Worm (Caenorhabditis elegans) whole organism, L2 larva: ENCODE data around the gene B0361.9.
A peak's percentile ranks its signal among the peaks of the same experiment; 100 is the strongest.

Experiments used
- C34F6.9 ChIP-seq: fragments of 150-350 bp; optimal IDR thresholded peaks from 2 replicates; lab custom pipeline; 2014; ENCODE audit warnings: missing biosample characterization, missing genetic modification characterization
- F13H6.1 ChIP-seq: sonication (generic microtip); optimal IDR thresholded peaks from 2 replicates; lab custom pipeline; 2016; ENCODE audit warnings: missing genetic modification characterization, missing compliant biosample characterization
- R02D3.7 ChIP-seq: fragments of 150-350 bp; optimal IDR thresholded peaks from 2 replicates; lab custom pipeline; 2014; ENCODE audit warnings: missing biosample characterization, missing genetic modification characterization
- Y55F3AM.14 ChIP-seq: fragments of 200-800 bp; sonication (Bioruptor generic); optimal IDR thresholded peaks from 2 replicates; lab custom pipeline; 2018; ENCODE audit warnings: mild to moderate bottlenecking, missing genetic modification characterization, missing compliant biosample characterization
- ZK546.5 ChIP-seq: sonication (generic microtip); optimal IDR thresholded peaks from 2 replicates; lab custom pipeline; 2017; ENCODE audit warnings: missing biosample characterization, missing genetic modification characterization
- alr-1 ChIP-seq: fragments of 150-350 bp; optimal IDR thresholded peaks from 2 replicates; lab custom pipeline; 2014; ENCODE audit warnings: missing biosample characterization, missing genetic modification characterization
- aly-2 ChIP-seq: fragments of 150-350 bp; optimal IDR thresholded peaks from 2 replicates; lab custom pipeline; 2014; ENCODE audit warnings: missing biosample characterization, missing genetic modification characterization
- ama-1 ChIP-seq: fragments of 150-350 bp; optimal IDR thresholded peaks from 2 replicates; lab custom pipeline; 2018; ENCODE audit warnings: inconsistent platforms
- blmp-1 ChIP-seq: sonication (generic microtip); optimal IDR thresholded peaks from 2 replicates; lab custom pipeline; 2017; ENCODE audit warnings: missing genetic modification characterization, mild to moderate bottlenecking, missing compliant biosample characterization, antibody characterized with exemption, moderate library complexity; ENCODE audit not compliant: insufficient read depth
- ceh-16 ChIP-seq: fragments of 150-350 bp; optimal IDR thresholded peaks from 2 replicates; lab custom pipeline; 2014; ENCODE audit warnings: missing biosample characterization, missing genetic modification characterization
- ceh-82 ChIP-seq: fragments of 150-350 bp; optimal IDR thresholded peaks from 2 replicates; lab custom pipeline; 2014; ENCODE audit warnings: missing biosample characterization, missing genetic modification characterization
- crh-2 ChIP-seq: sonication (generic microtip); optimal IDR thresholded peaks from 2 replicates; lab custom pipeline; 2017; ENCODE audit warnings: missing biosample characterization, missing genetic modification characterization
- dmd-4 ChIP-seq: sonication (generic microtip); optimal IDR thresholded peaks from 2 replicates; lab custom pipeline; 2017; ENCODE audit warnings: missing biosample characterization, missing genetic modification characterization
- egl-27 ChIP-seq: sonication (generic microtip); optimal IDR thresholded peaks from 3 replicates; lab custom pipeline; 2017; ENCODE audit warnings: missing biosample characterization, missing genetic modification reagents, missing genetic modification characterization
- elt-1 ChIP-seq: fragments of 150-350 bp; optimal IDR thresholded peaks from 2 replicates; lab custom pipeline; 2014; ENCODE audit warnings: missing biosample characterization, missing genetic modification characterization
- elt-3 ChIP-seq: sonication (generic microtip); optimal IDR thresholded peaks from 2 replicates; lab custom pipeline; 2017; ENCODE audit warnings: missing biosample characterization, missing genetic modification characterization
- fos-1 ChIP-seq: fragments of 150-350 bp; optimal IDR thresholded peaks from 2 replicates; lab custom pipeline; 2014; ENCODE audit warnings: missing biosample characterization, missing genetic modification characterization
- gmeb-1 ChIP-seq: fragments of 150-350 bp; optimal IDR thresholded peaks from 2 replicates; lab custom pipeline; 2014; ENCODE audit warnings: missing biosample characterization, missing genetic modification characterization
- lin-11 ChIP-seq: fragments of 150-350 bp; sonication (generic microtip); optimal IDR thresholded peaks from 2 replicates; lab custom pipeline; 2014; ENCODE audit warnings: missing biosample characterization, missing genetic modification characterization, inconsistent platforms, mixed read lengths
- lin-13 ChIP-seq: fragments of 150-350 bp; optimal IDR thresholded peaks from 2 replicates; lab custom pipeline; 2014; ENCODE audit warnings: missing biosample characterization, missing genetic modification reagents, missing genetic modification characterization
- lin-39 ChIP-seq: fragments of 150-350 bp; optimal IDR thresholded peaks from 2 replicates; lab custom pipeline; 2014; ENCODE audit warnings: missing biosample characterization, missing genetic modification reagents, missing genetic modification characterization
- lsy-2 ChIP-seq, 2 experiments: fragments of 150-350 bp in 1 of 2; sonication (generic microtip) in 1 of 2; optimal IDR thresholded peaks; 2 replicates each; lab custom pipeline; 2014 to 2017; ENCODE audit warnings: missing biosample characterization in 2 of 2, missing genetic modification characterization in 2 of 2
- mab-5 ChIP-seq: fragments of 150-350 bp; optimal IDR thresholded peaks from 2 replicates; lab custom pipeline; 2014; ENCODE audit warnings: missing biosample characterization, missing genetic modification characterization
- mbf-1 ChIP-seq: sonication (generic microtip); optimal IDR thresholded peaks from 2 replicates; lab custom pipeline; 2017; ENCODE audit warnings: missing biosample characterization, missing genetic modification characterization
- mdl-1 ChIP-seq, 2 experiments: fragments of 150-350 bp in 1 of 2; sonication (generic microtip) in 1 of 2; optimal IDR thresholded peaks; 2 replicates each; lab custom pipeline; 2017; ENCODE audit warnings: missing biosample characterization in 2 of 2, missing genetic modification characterization in 2 of 2
- nhr-10 ChIP-seq: sonication (generic microtip); optimal IDR thresholded peaks from 2 replicates; lab custom pipeline; 2017; ENCODE audit warnings: missing biosample characterization, missing genetic modification characterization
- nhr-11 ChIP-seq: fragments of 150-350 bp; optimal IDR thresholded peaks from 2 replicates; lab custom pipeline; 2014; ENCODE audit warnings: missing biosample characterization, missing genetic modification characterization
- nhr-12 ChIP-seq: fragments of 150-350 bp; optimal IDR thresholded peaks from 2 replicates; lab custom pipeline; 2014; ENCODE audit warnings: missing biosample characterization, missing genetic modification characterization
- nhr-129 ChIP-seq: fragments of 150-350 bp; optimal IDR thresholded peaks from 2 replicates; lab custom pipeline; 2014; ENCODE audit warnings: missing biosample characterization, missing genetic modification characterization
- nhr-21 ChIP-seq: fragments of 150-350 bp; optimal IDR thresholded peaks from 2 replicates; lab custom pipeline; 2014; ENCODE audit warnings: missing biosample characterization, missing genetic modification characterization
- nhr-23 ChIP-seq: fragments of 150-350 bp; optimal IDR thresholded peaks from 2 replicates; lab custom pipeline; 2014; ENCODE audit warnings: missing biosample characterization, missing genetic modification reagents, missing genetic modification characterization
- nhr-237 ChIP-seq: fragments of 150-350 bp; optimal IDR thresholded peaks from 2 replicates; lab custom pipeline; 2014; ENCODE audit warnings: missing biosample characterization, missing genetic modification characterization
- nhr-25 ChIP-seq: fragments of 150-350 bp; sonication (generic microtip); optimal IDR thresholded peaks from 3 replicates; lab custom pipeline; 2014; ENCODE audit warnings: missing biosample characterization, missing genetic modification characterization
- nhr-6 ChIP-seq: fragments of 150-350 bp; optimal IDR thresholded peaks from 2 replicates; lab custom pipeline; 2014; ENCODE audit warnings: missing biosample characterization, missing genetic modification characterization
- nhr-77 ChIP-seq: fragments of 150-350 bp; optimal IDR thresholded peaks from 2 replicates; lab custom pipeline; 2014; ENCODE audit warnings: missing biosample characterization, missing genetic modification characterization
- peb-1 ChIP-seq: fragments of 150-350 bp; optimal IDR thresholded peaks from 2 replicates; lab custom pipeline; 2014; ENCODE audit warnings: missing biosample characterization, missing genetic modification characterization
- sem-4 ChIP-seq: fragments of 150-350 bp; optimal IDR thresholded peaks from 2 replicates; lab custom pipeline; 2014; ENCODE audit warnings: missing biosample characterization, missing genetic modification reagents, missing genetic modification characterization
- skn-1 ChIP-seq: sonication (generic microtip); optimal IDR thresholded peaks from 2 replicates; lab custom pipeline; 2017; ENCODE audit warnings: missing biosample characterization, missing genetic modification characterization
- sma-3 ChIP-seq: sonication (generic microtip); optimal IDR thresholded peaks from 2 replicates; lab custom pipeline; 2016; ENCODE audit warnings: missing genetic modification reagents, missing genetic modification characterization, missing compliant biosample characterization
- sma-9 ChIP-seq, 2 experiments: fragments of 150-350 bp in 1 of 2; sonication (generic microtip) in 1 of 2; optimal IDR thresholded peaks; 2 replicates each; lab custom pipeline; 2014 to 2016; ENCODE audit warnings: missing genetic modification characterization in 2 of 2, mild to moderate bottlenecking in 1 of 2, missing biosample characterization in 1 of 2, missing compliant biosample characterization in 1 of 2, missing genetic modification reagents in 1 of 2, moderate library complexity in 1 of 2
- snpc-4 ChIP-seq: fragments of 150-350 bp; optimal IDR thresholded peaks from 2 replicates; lab custom pipeline; 2014; ENCODE audit warnings: missing biosample characterization, missing genetic modification characterization
- unc-39 ChIP-seq: fragments of 150-350 bp; optimal IDR thresholded peaks from 2 replicates; lab custom pipeline; 2014; ENCODE audit warnings: missing biosample characterization, missing genetic modification characterization
- unc-55 ChIP-seq: fragments of 150-350 bp; sonication (generic microtip); optimal IDR thresholded peaks from 3 replicates; lab custom pipeline; 2014; ENCODE audit warnings: missing biosample characterization, missing genetic modification reagents, missing genetic modification characterization
- unc-62 ChIP-seq: fragments of 150-350 bp; optimal IDR thresholded peaks from 2 replicates; lab custom pipeline; 2014; ENCODE audit warnings: missing biosample characterization, missing genetic modification reagents, missing genetic modification characterization
- zag-1 ChIP-seq: fragments of 150-350 bp; optimal IDR thresholded peaks from 2 replicates; lab custom pipeline; 2014; ENCODE audit warnings: missing biosample characterization, missing genetic modification characterization
- ztf-1 ChIP-seq: fragments of 200-800 bp; sonication (Bioruptor generic); conservative IDR thresholded peaks from 2 replicates; pipeline ENCODE4 v1.3.6; 2022; ENCODE audit warnings: missing genetic modification characterization, missing compliant biosample characterization
- ztf-11 ChIP-seq: sonication (generic microtip); optimal IDR thresholded peaks from 2 replicates; lab custom pipeline; 2017; ENCODE audit warnings: missing biosample characterization, missing genetic modification characterization
- ztf-4 ChIP-seq: fragments of 150-350 bp; optimal IDR thresholded peaks from 2 replicates; lab custom pipeline; 2014; ENCODE audit warnings: missing biosample characterization, missing genetic modification characterization

Gene B0361.9

DNA sequence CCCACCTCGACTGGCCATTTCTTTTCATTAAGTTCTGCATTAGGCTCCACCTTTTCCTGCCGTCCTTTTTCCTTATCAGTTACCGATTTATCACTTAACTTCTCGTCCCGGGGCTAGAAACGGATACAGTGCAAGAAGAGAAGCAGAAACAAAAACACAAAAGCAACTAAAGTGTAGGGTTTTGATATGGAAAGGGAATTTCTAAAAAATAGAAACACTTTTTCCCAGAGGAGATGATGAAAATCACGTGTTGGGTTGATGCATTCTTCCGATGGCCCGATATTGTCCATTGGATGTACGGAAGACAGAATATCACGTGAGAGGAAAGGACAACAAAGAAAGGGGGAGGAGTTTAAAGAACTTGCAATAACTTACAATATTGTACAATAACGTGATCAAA lies 26.6 kb downstream of the B0361.9 start (continued):
- no peak for TF ChIP-seq nhr-11 (tag; lab: Kevin White, UChicago)
- TF ChIP-seq mdl-1 (tag; optimal IDR thresholded peaks at IDR 0.05; lab: Kevin White, UChicago), result peak in 1 of 2 experiments; percentile 32
- TF ChIP-seq ztf-1, result no peak
- TF ChIP-seq dmd-4 (tag; lab: Kevin White, UChicago), result no peak

ce11 chrIII:7272088-7272487 lies 27.3 kb downstream of the B0361.9 start:
- TF ChIP-seq nhr-129 (tag; lab: Kevin White, UChicago) (peak; percentile 86), lin-13 (GFP tag; lab: Kevin White, UChicago) (no peak), sem-4 (tag; lab: Kevin White, UChicago) (no peak), R02D3.7 (tag; lab: Kevin White, UChicago) (no peak), ceh-16 (no peak), lin-39 (no peak), mdl-1 (tag; optimal IDR thresholded peaks at IDR 0.05; lab: Kevin White, UChicago) (peak in 1 of 2 experiments; percentile 25), ztf-1 (no peak), elt-3 (no peak), blmp-1 (tag; lab: Kevin White, UChicago) (no peak), F13H6.1 (peak; percentile 59), C34F6.9 (tag; lab: Kevin White, UChicago) (peak; percentile 81), elt-1 (tag; lab: Kevin White, UChicago) (no peak), gmeb-1 (tag; lab: Kevin White, UChicago) (peak; percentile 28), lsy-2 (tag; optimal IDR thresholded peaks at IDR 0.05; lab: Kevin White, UChicago) (peak in 1 of 2 experiments; percentile 61), nhr-6 (tag; lab: Kevin White, UChicago) (peak; percentile 35), snpc-4 (tag; lab: Kevin White, UChicago) (no peak), ztf-4 (no peak), alr-1 (tag; lab: Kevin White, UChicago) (no peak), nhr-10 (tag; lab: Kevin White, UChicago) (no peak), ztf-11 (no peak), mab-5 (peak; percentile 70), nhr-237 (tag; lab: Kevin White, UChicago) (no peak), skn-1 (tag; lab: Kevin White, UChicago) (no peak), crh-2 (tag; lab: Kevin White, UChicago) (peak; percentile 56), mbf-1 (tag; lab: Kevin White, UChicago) (no peak), fos-1 (peak; percentile 9), nhr-77 (no peak), nhr-12 (tag; lab: Kevin White, UChicago) (no peak), nhr-11 (tag; lab: Kevin White, UChicago) (no peak), peb-1 (no peak), lin-11 (tag; lab: Kevin White, UChicago) (no peak), zag-1 (tag; lab: Kevin White, UChicago) (no peak), ZK546.5 (no peak), egl-27 (tag; lab: Kevin White, UChicago) (no peak), ceh-82 (tag; lab: Kevin White, UChicago) (no peak), nhr-23 (no peak), unc-55 (GFP tag; lab: Kevin White, UChicago) (peak; percentile 7), unc-39 (no peak), sma-3 (peak; percentile 41), nhr-25 (tag; lab: Kevin White, UChicago) (peak; percentile 59), ama-1 (lab: Kevin White, UChicago) (peak; percentile 68), unc-62 (GFP tag; lab: Kevin White, UChicago) (no peak), dmd-4 (tag; lab: Kevin White, UChicago) (no peak), Y55F3AM.14 (GFP tag; lab: Kevin White, UChicago) (no peak), sma-9 (GFP tag; optimal IDR thresholded peaks at IDR 0.05; lab: Kevin White, UChicago) (peak; percentile 77), sma-9 (tag; optimal IDR thresholded peaks at IDR 0.05; lab: Kevin White, UChicago) (no peak), aly-2 (no peak), nhr-21 (tag; lab: Kevin White, UChicago) (no peak)
- TF ChIP-seq, all 48 proteins: peak for 15
